Worm (Caenorhabditis elegans): ENCODE measurements around the gene fbxa-190.

The fbxa-190 gene

ce11 chrX:1379391-1379790 is 7.6 kb downstream of the fbxa-190 start (continued):
- peak; percentile 74 for TF ChIP-seq snpc-1.2 (GFP tag; IDR thresholded peaks at IDR 0.05)
- TF ChIP-seq arid-1 (GFP tag; conservative IDR thresholded peaks at IDR 0.05), result peak; percentile 87
- TF ChIP-seq zfp-3 (GFP tag; conservative IDR thresholded peaks at IDR 0.05), result peak; percentile 56; the same call in 1 of the 2 replicates
- peak; percentile 77 for TF ChIP-seq dmd-6 (GFP tag; IDR thresholded peaks at IDR 0.05)
- TF ChIP-seq lin-29 (GFP tag; IDR thresholded peaks at IDR 0.05), result peak; percentile 77
- peak; percentile 7 for TF ChIP-seq ztf-7 (tag; optimal IDR thresholded peaks at IDR 0.05)
- TF ChIP-seq saeg-2 (GFP tag; IDR thresholded peaks at IDR 0.05), result no peak
- TF ChIP-seq dve-1 (tag; optimal IDR thresholded peaks at IDR 0.05; ENCODE audit: insufficient read depth), result peak; percentile 43
- TF ChIP-seq ctbp-1 (GFP tag; IDR thresholded peaks at IDR 0.05), result peak; percentile 78
- peak; percentile 30 for TF ChIP-seq nhr-77 (tag; optimal IDR thresholded peaks at IDR 0.05)
- TF ChIP-seq hlh-11 (tag; optimal IDR thresholded peaks at IDR 0.05), result peak; percentile 68
- 0 out of 2 replicates have a peak, but pooled peaks have one; percentile 43 for TF ChIP-seq zip-11 (GFP tag; IDR thresholded peaks at IDR 0.05)
- peak; percentile 43 for TF ChIP-seq F49E8.2 (tag; optimal IDR thresholded peaks at IDR 0.05; ENCODE audit: borderline replicate concordance)
- TF ChIP-seq duxl-1 (tag; optimal IDR thresholded peaks at IDR 0.05; ENCODE audit: poor library complexity), result peak; percentile 83
- no peak for TF ChIP-seq ceh-44 (GFP tag; IDR thresholded peaks at IDR 0.05)
- peak; percentile 55 for TF ChIP-seq hlh-30 (tag; optimal IDR thresholded peaks at IDR 0.05; ENCODE audit: insufficient read depth)
- TF ChIP-seq madf-5 (GFP tag; IDR thresholded peaks at IDR 0.05), result 0 out of 4 replicates have a peak, but pooled peaks have one; percentile 58 to 59
- TF ChIP-seq Y48G9A.11 (GFP tag; IDR thresholded peaks at IDR 0.05), result peak; percentile 73
- no peak for TF ChIP-seq zag-1 (tag; optimal IDR thresholded peaks at IDR 0.05)
- TF ChIP-seq lim-7 (GFP tag; IDR thresholded peaks at IDR 0.05), result peak; percentile 88
- TF ChIP-seq unc-39 (tag; optimal IDR thresholded peaks at IDR 0.05), result no peak
- TF ChIP-seq aly-2 (tag; optimal IDR thresholded peaks at IDR 0.05), result no peak
- peak; percentile 88 for TF ChIP-seq vab-7 (GFP tag; IDR thresholded peaks at IDR 0.05)
- peak; percentile 34 for TF ChIP-seq jun-1 (tag; optimal IDR thresholded peaks at IDR 0.05)
- peak; percentile 2 for TF ChIP-seq snpc-4 (tag; optimal IDR thresholded peaks at IDR 0.05)
- no peak for TF ChIP-seq daf-19 (GFP tag; conservative IDR thresholded peaks at IDR 0.05)
- no peak for TF ChIP-seq ceh-28 (tag; optimal IDR thresholded peaks at IDR 0.05)
- TF ChIP-seq F44E2.7 (GFP tag; IDR thresholded peaks at IDR 0.05), result peak; percentile 89; the same call in 1 of the 2 replicates
- peak; percentile 37 for TF ChIP-seq lin-13 (GFP tag; optimal IDR thresholded peaks at IDR 0.05)
- TF ChIP-seq ceh-82 (tag; optimal IDR thresholded peaks at IDR 0.05), result no peak
- TF ChIP-seq Y105C5A.15 (GFP tag; IDR thresholded peaks at IDR 0.05), result 0 out of 2 replicates have a peak, but pooled peaks have one; percentile 63
- TF ChIP-seq aha-1 (tag), result no peak
- TF ChIP-seq F37D6.2 (tag; optimal IDR thresholded peaks at IDR 0.05), result peak; percentile 75
- TF ChIP-seq nhr-6 (tag; optimal IDR thresholded peaks at IDR 0.05), result no peak
- TF ChIP-seq lir-3 (tag; optimal IDR thresholded peaks at IDR 0.05), result peak; percentile 56
- peak; percentile 20 for TF ChIP-seq ceh-32 (tag; optimal IDR thresholded peaks at IDR 0.05; ENCODE audit: poor library complexity)
- TF ChIP-seq nhr-48 (tag; optimal IDR thresholded peaks at IDR 0.05), result peak; percentile 67
- TF ChIP-seq daf-16 (GFP tag; optimal IDR thresholded peaks at IDR 0.05), result peak; percentile 61 to 66
- peak; percentile 73 for TF ChIP-seq daf-16 (tag; optimal IDR thresholded peaks at IDR 0.05)
- TF ChIP-seq nhr-111 (GFP tag; optimal IDR thresholded peaks at IDR 0.05), result peak; percentile 60
- TF ChIP-seq set-16 (GFP tag; IDR thresholded peaks at IDR 0.05), result peak; percentile 79
- TF ChIP-seq nhr-28 (tag; optimal IDR thresholded peaks at IDR 0.05), result no peak
- peak; percentile 35 for TF ChIP-seq nhr-11 (tag; optimal IDR thresholded peaks at IDR 0.05)
- peak; percentile 53 for TF ChIP-seq spr-1 (tag; optimal IDR thresholded peaks at IDR 0.05)
- TF ChIP-seq ZK546.5 (tag; optimal IDR thresholded peaks at IDR 0.05), result no peak
- no peak for TF ChIP-seq ama-1 (optimal IDR thresholded peaks at IDR 0.05)
- TF ChIP-seq nhr-42 (GFP tag; IDR thresholded peaks at IDR 0.05), result peak; percentile 90
- peak; percentile 73; the same call in 1 of the 2 replicates for TF ChIP-seq madf-9 (GFP tag; conservative IDR thresholded peaks at IDR 0.05)
- TF ChIP-seq lin-15B (tag; optimal IDR thresholded peaks at IDR 0.05), result no peak
- peak; percentile 71 for TF ChIP-seq zip-2 (tag; optimal IDR thresholded peaks at IDR 0.05)
- peak; percentile 6 for TF ChIP-seq unc-130 (GFP tag; optimal IDR thresholded peaks at IDR 0.05)
- TF ChIP-seq ztf-11 (tag; optimal IDR thresholded peaks at IDR 0.05), result no peak

Data from whole organism, L4 larva.